Worm (Caenorhabditis elegans) whole organism, L2 larva: ENCODE data around the gene dpy-8.

ENCODE experiments used
- C34F6.9 ChIP-seq: fragments of 150-350 bp; optimal IDR thresholded peaks from 2 replicates; lab custom pipeline; 2014; ENCODE audit warnings: missing biosample characterization, missing genetic modification characterization
- F13H6.1 ChIP-seq: sonication (generic microtip); optimal IDR thresholded peaks from 2 replicates; lab custom pipeline; 2016; ENCODE audit warnings: missing genetic modification characterization, missing compliant biosample characterization
- R02D3.7 ChIP-seq: fragments of 150-350 bp; optimal IDR thresholded peaks from 2 replicates; lab custom pipeline; 2014; ENCODE audit warnings: missing biosample characterization, missing genetic modification characterization
- Y55F3AM.14 ChIP-seq: fragments of 200-800 bp; sonication (Bioruptor generic); optimal IDR thresholded peaks from 2 replicates; lab custom pipeline; 2018; ENCODE audit warnings: mild to moderate bottlenecking, missing genetic modification characterization, missing compliant biosample characterization
- ZK546.5 ChIP-seq: sonication (generic microtip); optimal IDR thresholded peaks from 2 replicates; lab custom pipeline; 2017; ENCODE audit warnings: missing biosample characterization, missing genetic modification characterization
- alr-1 ChIP-seq: fragments of 150-350 bp; optimal IDR thresholded peaks from 2 replicates; lab custom pipeline; 2014; ENCODE audit warnings: missing biosample characterization, missing genetic modification characterization
- aly-2 ChIP-seq: fragments of 150-350 bp; optimal IDR thresholded peaks from 2 replicates; lab custom pipeline; 2014; ENCODE audit warnings: missing biosample characterization, missing genetic modification characterization
- ama-1 ChIP-seq: fragments of 150-350 bp; optimal IDR thresholded peaks from 2 replicates; lab custom pipeline; 2018; ENCODE audit warnings: inconsistent platforms
- blmp-1 ChIP-seq: sonication (generic microtip); optimal IDR thresholded peaks from 2 replicates; lab custom pipeline; 2017; ENCODE audit warnings: missing genetic modification characterization, mild to moderate bottlenecking, missing compliant biosample characterization, antibody characterized with exemption, moderate library complexity; ENCODE audit not compliant: insufficient read depth
- ceh-16 ChIP-seq: fragments of 150-350 bp; optimal IDR thresholded peaks from 2 replicates; lab custom pipeline; 2014; ENCODE audit warnings: missing biosample characterization, missing genetic modification characterization
- ceh-82 ChIP-seq: fragments of 150-350 bp; optimal IDR thresholded peaks from 2 replicates; lab custom pipeline; 2014; ENCODE audit warnings: missing biosample characterization, missing genetic modification characterization
- crh-2 ChIP-seq: sonication (generic microtip); optimal IDR thresholded peaks from 2 replicates; lab custom pipeline; 2017; ENCODE audit warnings: missing biosample characterization, missing genetic modification characterization
- dmd-4 ChIP-seq: sonication (generic microtip); optimal IDR thresholded peaks from 2 replicates; lab custom pipeline; 2017; ENCODE audit warnings: missing biosample characterization, missing genetic modification characterization
- egl-27 ChIP-seq: sonication (generic microtip); optimal IDR thresholded peaks from 3 replicates; lab custom pipeline; 2017; ENCODE audit warnings: missing biosample characterization, missing genetic modification reagents, missing genetic modification characterization
- elt-1 ChIP-seq: fragments of 150-350 bp; optimal IDR thresholded peaks from 2 replicates; lab custom pipeline; 2014; ENCODE audit warnings: missing biosample characterization, missing genetic modification characterization
- fos-1 ChIP-seq: fragments of 150-350 bp; optimal IDR thresholded peaks from 2 replicates; lab custom pipeline; 2014; ENCODE audit warnings: missing biosample characterization, missing genetic modification characterization
- gmeb-1 ChIP-seq: fragments of 150-350 bp; optimal IDR thresholded peaks from 2 replicates; lab custom pipeline; 2014; ENCODE audit warnings: missing biosample characterization, missing genetic modification characterization
- lin-11 ChIP-seq: fragments of 150-350 bp; sonication (generic microtip); optimal IDR thresholded peaks from 2 replicates; lab custom pipeline; 2014; ENCODE audit warnings: missing biosample characterization, missing genetic modification characterization, inconsistent platforms, mixed read lengths
- lin-39 ChIP-seq: fragments of 150-350 bp; optimal IDR thresholded peaks from 2 replicates; lab custom pipeline; 2014; ENCODE audit warnings: missing biosample characterization, missing genetic modification reagents, missing genetic modification characterization
- lsy-2 ChIP-seq, 2 experiments: fragments of 150-350 bp in 1 of 2; sonication (generic microtip) in 1 of 2; optimal IDR thresholded peaks; 2 replicates each; lab custom pipeline; 2014 to 2017; ENCODE audit warnings: missing biosample characterization in 2 of 2, missing genetic modification characterization in 2 of 2
- mbf-1 ChIP-seq: sonication (generic microtip); optimal IDR thresholded peaks from 2 replicates; lab custom pipeline; 2017; ENCODE audit warnings: missing biosample characterization, missing genetic modification characterization
- mdl-1 ChIP-seq, 2 experiments: fragments of 150-350 bp in 1 of 2; sonication (generic microtip) in 1 of 2; optimal IDR thresholded peaks; 2 replicates each; lab custom pipeline; 2017; ENCODE audit warnings: missing biosample characterization in 2 of 2, missing genetic modification characterization in 2 of 2
- nhr-10 ChIP-seq: sonication (generic microtip); optimal IDR thresholded peaks from 2 replicates; lab custom pipeline; 2017; ENCODE audit warnings: missing biosample characterization, missing genetic modification characterization
- nhr-12 ChIP-seq: fragments of 150-350 bp; optimal IDR thresholded peaks from 2 replicates; lab custom pipeline; 2014; ENCODE audit warnings: missing biosample characterization, missing genetic modification characterization
- nhr-129 ChIP-seq: fragments of 150-350 bp; optimal IDR thresholded peaks from 2 replicates; lab custom pipeline; 2014; ENCODE audit warnings: missing biosample characterization, missing genetic modification characterization
- nhr-21 ChIP-seq: fragments of 150-350 bp; optimal IDR thresholded peaks from 2 replicates; lab custom pipeline; 2014; ENCODE audit warnings: missing biosample characterization, missing genetic modification characterization
- nhr-23 ChIP-seq: fragments of 150-350 bp; optimal IDR thresholded peaks from 2 replicates; lab custom pipeline; 2014; ENCODE audit warnings: missing biosample characterization, missing genetic modification reagents, missing genetic modification characterization
- nhr-237 ChIP-seq: fragments of 150-350 bp; optimal IDR thresholded peaks from 2 replicates; lab custom pipeline; 2014; ENCODE audit warnings: missing biosample characterization, missing genetic modification characterization
- nhr-25 ChIP-seq: fragments of 150-350 bp; sonication (generic microtip); optimal IDR thresholded peaks from 3 replicates; lab custom pipeline; 2014; ENCODE audit warnings: missing biosample characterization, missing genetic modification characterization
- nhr-6 ChIP-seq: fragments of 150-350 bp; optimal IDR thresholded peaks from 2 replicates; lab custom pipeline; 2014; ENCODE audit warnings: missing biosample characterization, missing genetic modification characterization
- nhr-77 ChIP-seq: fragments of 150-350 bp; optimal IDR thresholded peaks from 2 replicates; lab custom pipeline; 2014; ENCODE audit warnings: missing biosample characterization, missing genetic modification characterization
- peb-1 ChIP-seq: fragments of 150-350 bp; optimal IDR thresholded peaks from 2 replicates; lab custom pipeline; 2014; ENCODE audit warnings: missing biosample characterization, missing genetic modification characterization
- sem-4 ChIP-seq: fragments of 150-350 bp; optimal IDR thresholded peaks from 2 replicates; lab custom pipeline; 2014; ENCODE audit warnings: missing biosample characterization, missing genetic modification reagents, missing genetic modification characterization
- skn-1 ChIP-seq: sonication (generic microtip); optimal IDR thresholded peaks from 2 replicates; lab custom pipeline; 2017; ENCODE audit warnings: missing biosample characterization, missing genetic modification characterization
- sma-3 ChIP-seq: sonication (generic microtip); optimal IDR thresholded peaks from 2 replicates; lab custom pipeline; 2016; ENCODE audit warnings: missing genetic modification reagents, missing genetic modification characterization, missing compliant biosample characterization
- sma-9 ChIP-seq, 2 experiments: fragments of 150-350 bp in 1 of 2; sonication (generic microtip) in 1 of 2; optimal IDR thresholded peaks; 2 replicates each; lab custom pipeline; 2014 to 2016; ENCODE audit warnings: missing genetic modification characterization in 2 of 2, mild to moderate bottlenecking in 1 of 2, missing biosample characterization in 1 of 2, missing compliant biosample characterization in 1 of 2, missing genetic modification reagents in 1 of 2, moderate library complexity in 1 of 2
- snpc-4 ChIP-seq: fragments of 150-350 bp; optimal IDR thresholded peaks from 2 replicates; lab custom pipeline; 2014; ENCODE audit warnings: missing biosample characterization, missing genetic modification characterization
- unc-55 ChIP-seq: fragments of 150-350 bp; sonication (generic microtip); optimal IDR thresholded peaks from 3 replicates; lab custom pipeline; 2014; ENCODE audit warnings: missing biosample characterization, missing genetic modification reagents, missing genetic modification characterization
- unc-62 ChIP-seq: fragments of 150-350 bp; optimal IDR thresholded peaks from 2 replicates; lab custom pipeline; 2014; ENCODE audit warnings: missing biosample characterization, missing genetic modification reagents, missing genetic modification characterization
- zag-1 ChIP-seq: fragments of 150-350 bp; optimal IDR thresholded peaks from 2 replicates; lab custom pipeline; 2014; ENCODE audit warnings: missing biosample characterization, missing genetic modification characterization
- ztf-1 ChIP-seq: fragments of 200-800 bp; sonication (Bioruptor generic); conservative IDR thresholded peaks from 2 replicates; pipeline ENCODE4 v1.3.6; 2022; ENCODE audit warnings: missing genetic modification characterization, missing compliant biosample characterization
- ztf-11 ChIP-seq: sonication (generic microtip); optimal IDR thresholded peaks from 2 replicates; lab custom pipeline; 2017; ENCODE audit warnings: missing biosample characterization, missing genetic modification characterization

Gene dpy-8

DNA sequence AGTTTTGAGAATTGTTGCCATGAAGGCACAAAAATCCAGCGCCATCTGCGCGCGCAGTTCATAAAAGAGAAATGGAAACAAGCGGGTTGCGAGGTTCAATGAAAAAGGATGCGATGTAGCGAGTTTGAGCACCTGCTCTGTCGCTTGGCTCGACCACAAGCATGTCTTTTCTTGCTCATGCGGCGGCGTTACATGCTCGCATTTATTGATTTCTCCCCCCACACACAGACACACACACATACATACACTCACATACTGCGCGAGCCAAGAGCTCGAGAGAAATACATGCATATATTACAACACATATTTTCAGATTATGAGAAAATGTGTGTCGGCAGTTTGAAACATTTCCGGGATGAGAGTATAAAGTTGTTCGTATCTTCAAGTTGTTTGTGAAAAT, 28.5 kb downstream of the dpy-8 start:
- peak; percentile 29 for TF ChIP-seq C34F6.9 (tag; lab: Kevin White, UChicago)
- TF ChIP-seq nhr-10 (tag; lab: Kevin White, UChicago), result no peak
- TF ChIP-seq nhr-77 (tag; lab: Kevin White, UChicago), result no peak
- TF ChIP-seq sma-3 (GFP tag; lab: Kevin White, UChicago), result no peak
- TF ChIP-seq fos-1 (tag; lab: Kevin White, UChicago), result peak; percentile 21
- TF ChIP-seq alr-1 (tag; lab: Kevin White, UChicago), result peak; percentile 26
- no peak for TF ChIP-seq aly-2
- TF ChIP-seq sma-9 (GFP tag; optimal IDR thresholded peaks at IDR 0.05; lab: Kevin White, UChicago), result peak; percentile 4
- TF ChIP-seq sma-9 (tag; optimal IDR thresholded peaks at IDR 0.05; lab: Kevin White, UChicago), result no peak
- TF ChIP-seq lin-11, result peak; percentile 32
- TF ChIP-seq nhr-129 (tag; lab: Kevin White, UChicago), result peak; percentile 41
- peak in 1 of 2 experiments; percentile 17 for TF ChIP-seq lsy-2 (tag; optimal IDR thresholded peaks at IDR 0.05; lab: Kevin White, UChicago)
- TF ChIP-seq unc-55, result peak; percentile 66
- no peak for TF ChIP-seq ZK546.5 (tag; lab: Kevin White, UChicago)

- TF ChIP-seq nhr-129 (tag; lab: Kevin White, UChicago), result peak; percentile 29
- TF ChIP-seq crh-2, result no peak
These were observed 29.5 kb downstream of the dpy-8 start for ce11 chrX:5120807-5121206.

ce11 chrX:5120196-5120595, 30.1 kb downstream of the dpy-8 start:
- no peak for TF ChIP-seq zag-1

DNA sequence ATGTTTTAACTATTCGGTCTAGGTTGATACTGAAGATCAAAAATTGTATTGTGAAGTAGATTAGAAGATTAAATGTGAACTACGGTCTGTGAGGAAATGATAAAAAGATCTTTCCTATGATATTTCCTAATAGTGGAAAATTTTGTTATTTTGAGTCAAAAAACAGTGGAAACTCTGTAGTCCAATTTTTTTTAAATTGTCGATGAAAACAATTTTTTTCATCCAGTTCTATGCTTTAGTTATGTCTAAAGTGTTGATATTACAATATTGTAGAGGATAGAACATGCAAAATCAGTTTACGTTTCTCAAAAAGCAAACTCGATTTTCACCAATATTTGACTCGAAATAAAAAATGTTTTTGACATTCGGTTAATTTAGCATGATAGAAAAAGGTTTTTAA, 30.6 kb downstream of the dpy-8 start:
- no peak for TF ChIP-seq elt-1 (tag; lab: Kevin White, UChicago)
- no peak for TF ChIP-seq lin-39 (tag; lab: Kevin White, UChicago)
- no peak for TF ChIP-seq skn-1 (tag; lab: Kevin White, UChicago)
- no peak for TF ChIP-seq R02D3.7 (tag; lab: Kevin White, UChicago)
- no peak for TF ChIP-seq F13H6.1 (tag; lab: Kevin White, UChicago)
- no peak for TF ChIP-seq ceh-82 (tag; lab: Kevin White, UChicago)
- no peak for TF ChIP-seq gmeb-1 (tag; lab: Kevin White, UChicago)
- TF ChIP-seq ama-1 (lab: Kevin White, UChicago), result no peak
- no peak for TF ChIP-seq mbf-1 (tag; lab: Kevin White, UChicago)
- TF ChIP-seq peb-1 (tag; lab: Kevin White, UChicago), result no peak

DNA sequence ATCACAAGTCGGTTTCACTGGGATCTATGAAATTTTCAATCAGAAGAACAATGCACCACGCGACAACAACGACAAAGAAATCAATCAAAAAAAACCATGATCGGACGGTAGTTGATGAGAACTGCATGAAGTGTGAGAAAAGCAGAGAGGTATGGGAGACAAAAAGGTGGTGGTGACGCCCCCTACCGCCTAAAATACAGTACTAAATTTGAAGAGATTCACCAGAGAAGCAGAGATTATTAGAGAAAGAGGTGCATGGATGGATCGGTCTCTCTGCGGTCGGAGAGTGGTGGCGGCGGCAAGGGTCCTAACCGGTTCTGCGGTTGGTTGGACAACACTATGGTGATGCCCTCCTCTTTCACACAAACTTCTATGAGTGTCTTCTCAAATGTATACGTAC, 31.0 kb downstream of the dpy-8 start:
- no peak for TF ChIP-seq ZK546.5 (tag; lab: Kevin White, UChicago)
- TF ChIP-seq snpc-4 (tag; lab: Kevin White, UChicago), result no peak
- TF ChIP-seq egl-27 (tag; lab: Kevin White, UChicago), result no peak
- TF ChIP-seq blmp-1 (tag; lab: Kevin White, UChicago), result peak; percentile 72
- TF ChIP-seq nhr-6 (tag; lab: Kevin White, UChicago), result no peak
- TF ChIP-seq elt-1 (tag; lab: Kevin White, UChicago), result no peak
- TF ChIP-seq nhr-237 (tag; lab: Kevin White, UChicago), result no peak
- TF ChIP-seq ceh-82 (tag; lab: Kevin White, UChicago), result no peak
- TF ChIP-seq lin-11, result no peak
- TF ChIP-seq nhr-77 (tag; lab: Kevin White, UChicago), result no peak
- TF ChIP-seq C34F6.9 (tag; lab: Kevin White, UChicago), result peak; percentile 20
- peak in 1 of 2 experiments; percentile 50 for TF ChIP-seq mdl-1 (tag; optimal IDR thresholded peaks at IDR 0.05; lab: Kevin White, UChicago)
- TF ChIP-seq ceh-16 (tag; lab: Kevin White, UChicago), result no peak
- peak; percentile 83 for TF ChIP-seq nhr-25 (tag; lab: Kevin White, UChicago)
- no peak for TF ChIP-seq ama-1 (lab: Kevin White, UChicago)
- TF ChIP-seq sem-4 (tag; lab: Kevin White, UChicago), result peak; percentile 69
- no peak for TF ChIP-seq ztf-1
- TF ChIP-seq nhr-12, result no peak
- no peak for TF ChIP-seq peb-1 (tag; lab: Kevin White, UChicago)
- no peak for TF ChIP-seq nhr-23 (tag; lab: Kevin White, UChicago)
- TF ChIP-seq skn-1 (tag; lab: Kevin White, UChicago), result no peak
- TF ChIP-seq Y55F3AM.14 (GFP tag; lab: Kevin White, UChicago), result peak; percentile 59
- peak; percentile 55 for TF ChIP-seq fos-1 (tag; lab: Kevin White, UChicago)
- TF ChIP-seq dmd-4 (tag; lab: Kevin White, UChicago), result no peak
- no peak for TF ChIP-seq unc-55
- no peak for TF ChIP-seq unc-62 (GFP tag; lab: Kevin White, UChicago)
- TF ChIP-seq mbf-1 (tag; lab: Kevin White, UChicago), result no peak
- TF ChIP-seq nhr-21 (tag; lab: Kevin White, UChicago), result peak; percentile 76
- peak; percentile 77 for TF ChIP-seq F13H6.1 (tag; lab: Kevin White, UChicago)
- TF ChIP-seq aly-2, result no peak
- no peak for TF ChIP-seq alr-1 (tag; lab: Kevin White, UChicago)
- peak; percentile 71 for TF ChIP-seq sma-9 (GFP tag; optimal IDR thresholded peaks at IDR 0.05; lab: Kevin White, UChicago)
- TF ChIP-seq sma-9 (tag; optimal IDR thresholded peaks at IDR 0.05; lab: Kevin White, UChicago), result no peak
- TF ChIP-seq ztf-11 (tag; lab: Kevin White, UChicago), result no peak
- peak; percentile 40 for TF ChIP-seq gmeb-1 (tag; lab: Kevin White, UChicago)
- TF ChIP-seq lin-39 (tag; lab: Kevin White, UChicago), result peak; percentile 66
- TF ChIP-seq crh-2, result peak; percentile 43
- TF ChIP-seq sma-3 (GFP tag; lab: Kevin White, UChicago), result peak; percentile 81
- no peak for TF ChIP-seq R02D3.7 (tag; lab: Kevin White, UChicago)
- TF ChIP-seq zag-1, result no peak
